Worm (Caenorhabditis elegans) whole organism, mixed stage, embryonic: Measurements from ENCODE around the gene B0244.5.
A peak's percentile ranks its signal among the peaks of the same experiment; 100 is the strongest.

Experiments used
- M03D4.4 ChIP-seq: sonication (generic microtip); optimal IDR thresholded peaks from 2 replicates; lab custom pipeline; 2017; ENCODE audit warnings: mild to moderate bottlenecking, missing genetic modification characterization, missing compliant biosample characterization
- blmp-1 ChIP-seq: fragments of 150-350 bp; optimal IDR thresholded peaks from 2 replicates; lab custom pipeline; 2014; ENCODE audit warnings: missing biosample characterization, missing genetic modification characterization
- drap-1 ChIP-seq: fragments of 200-800 bp; sonication (Bioruptor generic); optimal IDR thresholded peaks from 3 replicates; lab custom pipeline; 2018; ENCODE audit warnings: mild to moderate bottlenecking, missing genetic modification characterization, missing compliant biosample characterization
- ham-2 ChIP-seq: fragments of 200-800 bp; sonication (Bioruptor generic); optimal IDR thresholded peaks from 2 replicates; lab custom pipeline; 2018; ENCODE audit warnings: mild to moderate bottlenecking, missing genetic modification characterization, missing compliant biosample characterization
- lsy-2 ChIP-seq: fragments of 150-350 bp; optimal IDR thresholded peaks from 2 replicates; lab custom pipeline; 2014; ENCODE audit warnings: missing biosample characterization, missing genetic modification characterization
- nhr-237 ChIP-seq: fragments of 150-350 bp; optimal IDR thresholded peaks from 2 replicates; lab custom pipeline; 2014; ENCODE audit warnings: missing biosample characterization, missing genetic modification characterization
- nhr-76 ChIP-seq: sonication (generic microtip); optimal IDR thresholded peaks from 2 replicates; lab custom pipeline; 2017; ENCODE audit warnings: missing biosample characterization, missing genetic modification characterization
- sem-2 ChIP-seq: fragments of 200-800 bp; sonication (Bioruptor generic); optimal IDR thresholded peaks from 2 replicates; lab custom pipeline; 2018; ENCODE audit warnings: mild to moderate bottlenecking, missing genetic modification characterization, missing compliant biosample characterization
- snpc-4 ChIP-seq: fragments of 150-350 bp; optimal IDR thresholded peaks from 2 replicates; lab custom pipeline; 2014; ENCODE audit warnings: missing biosample characterization, missing genetic modification characterization
- unc-39 ChIP-seq: fragments of 150-350 bp; optimal IDR thresholded peaks from 2 replicates; lab custom pipeline; 2014; ENCODE audit warnings: missing biosample characterization, missing genetic modification characterization
- unc-62 ChIP-seq: fragments of 150-350 bp; optimal IDR thresholded peaks from 2 replicates; lab custom pipeline; 2014; ENCODE audit warnings: missing biosample characterization, missing genetic modification reagents, missing genetic modification characterization
- zip-8 ChIP-seq: fragments of 150-350 bp; optimal IDR thresholded peaks from 2 replicates; lab custom pipeline; 2014; ENCODE audit warnings: missing biosample characterization, missing genetic modification characterization
- ztf-11 ChIP-seq: fragments of 150-350 bp; optimal IDR thresholded peaks from 2 replicates; lab custom pipeline; 2014; ENCODE audit warnings: missing biosample characterization, missing genetic modification characterization

DNA sequence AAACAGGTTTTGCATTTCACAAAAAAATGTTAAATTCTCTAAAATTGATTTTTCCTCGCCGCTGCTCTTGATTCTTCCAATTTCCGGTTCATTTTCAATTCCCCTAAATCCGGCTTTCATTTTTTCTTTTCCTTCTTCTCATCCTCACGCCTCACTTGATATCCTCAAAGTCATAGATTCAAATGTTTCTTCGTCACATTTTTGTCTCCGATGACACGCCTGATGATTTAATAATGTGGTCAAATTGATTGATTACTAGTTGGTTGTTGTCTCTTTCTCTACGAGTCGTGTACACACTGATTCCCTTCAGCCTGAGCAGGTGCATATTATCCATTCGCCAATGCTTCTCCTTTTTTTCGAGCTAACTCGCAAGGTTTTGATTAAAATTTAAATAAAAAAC is 23.2 kb upstream of the B0244.5 start:
- no peak for TF ChIP-seq ham-2
- no peak for TF ChIP-seq snpc-4 (tag; lab: Kevin White, UChicago)
- TF ChIP-seq unc-62 (GFP tag; lab: Kevin White, UChicago): peak; percentile 75
- no peak for TF ChIP-seq blmp-1 (tag; lab: Kevin White, UChicago)
- no peak for TF ChIP-seq drap-1 (GFP tag; lab: Kevin White, UChicago)
- no peak for TF ChIP-seq zip-8
- no peak for TF ChIP-seq sem-2 (GFP tag; lab: Kevin White, UChicago)
- no peak for TF ChIP-seq M03D4.4
- no peak for TF ChIP-seq nhr-237 (tag; lab: Kevin White, UChicago)
- TF ChIP-seq lsy-2 (tag; lab: Kevin White, UChicago): no peak
- no peak for TF ChIP-seq ztf-11 (tag; lab: Kevin White, UChicago)
- no peak for TF ChIP-seq unc-39
- no peak for TF ChIP-seq nhr-76 (tag; lab: Kevin White, UChicago)
